Worm (Caenorhabditis elegans): Measurements from ENCODE around the gene gcy-3.
"Not testable (repeated sequence)": the region's sequence is repeated elsewhere in the genome, so short reads cannot be mapped to it uniquely, and the experiment has no call there.

The gcy-3 gene

ce11 chrII:9461881-9462280 is 45.2 kb downstream of the gcy-3 start, which contains the start of gene chil-21:
Gene chil-21 (minus strand): TSS chrII:9461981.
- not testable (repeated sequence) for TF ChIP-seq ceh-9, R02D3.7, nhr-25 (tag; optimal IDR thresholded peaks at IDR 0.05)

- TF ChIP-seq R02D3.7, nhr-28, nhr-12 (tag; optimal IDR thresholded peaks at IDR 0.05): not testable (repeated sequence)
Observed at ce11 chrII:9459462-9459861, 47.6 kb downstream of the gcy-3 start, which contains the start of gene R09D1.14. Gene R09D1.14 (minus strand): TSS chrII:9459562.

- TF ChIP-seq ztf-4 (tag; optimal IDR thresholded peaks at IDR 0.05): no peak
- no peak for TF ChIP-seq pqm-1 (tag; optimal IDR thresholded peaks at IDR 0.05)
- TF ChIP-seq nhr-76 (tag; optimal IDR thresholded peaks at IDR 0.05): no peak
- TF ChIP-seq elt-1 (tag; optimal IDR thresholded peaks at IDR 0.05): no peak
- TF ChIP-seq nhr-237 (tag; optimal IDR thresholded peaks at IDR 0.05): no peak
- no peak for TF ChIP-seq fkh-2 (tag; optimal IDR thresholded peaks at IDR 0.05)
- TF ChIP-seq ceh-16 (tag; optimal IDR thresholded peaks at IDR 0.05): no peak
- no peak for TF ChIP-seq zag-1 (tag; optimal IDR thresholded peaks at IDR 0.05)
- no peak for TF ChIP-seq pha-4 (tag; optimal IDR thresholded peaks at IDR 0.05)
- no peak for TF ChIP-seq unc-62 (GFP tag; optimal IDR thresholded peaks at IDR 0.05)
- TF ChIP-seq snpc-4 (tag; optimal IDR thresholded peaks at IDR 0.05): no peak
- no peak for TF ChIP-seq nhr-23 (tag; optimal IDR thresholded peaks at IDR 0.05)
- TF ChIP-seq ZK546.5 (tag; optimal IDR thresholded peaks at IDR 0.05): no peak
- TF ChIP-seq mdl-1 (tag; optimal IDR thresholded peaks at IDR 0.05): no peak
- TF ChIP-seq ceh-28 (tag; optimal IDR thresholded peaks at IDR 0.05): no peak
- no peak for TF ChIP-seq egl-5 (tag; optimal IDR thresholded peaks at IDR 0.05)
- no peak for TF ChIP-seq sea-2 (GFP tag; optimal IDR thresholded peaks at IDR 0.05)
- no peak for TF ChIP-seq lsy-12 (tag; optimal IDR thresholded peaks at IDR 0.05)
- no peak for TF ChIP-seq mml-1 (tag; optimal IDR thresholded peaks at IDR 0.05)
- no peak for TF ChIP-seq fkh-10 (GFP tag; optimal IDR thresholded peaks at IDR 0.05)
Observed at ce11 chrII:9454304-9454703, 52.8 kb downstream of the gcy-3 start, which contains the start of gene chil-19. Gene chil-19 (minus strand): TSS chrII:9454404.
